Worm (Caenorhabditis elegans): ENCODE results near the gene C12D8.13.

C12D8.13 gene

DNA sequence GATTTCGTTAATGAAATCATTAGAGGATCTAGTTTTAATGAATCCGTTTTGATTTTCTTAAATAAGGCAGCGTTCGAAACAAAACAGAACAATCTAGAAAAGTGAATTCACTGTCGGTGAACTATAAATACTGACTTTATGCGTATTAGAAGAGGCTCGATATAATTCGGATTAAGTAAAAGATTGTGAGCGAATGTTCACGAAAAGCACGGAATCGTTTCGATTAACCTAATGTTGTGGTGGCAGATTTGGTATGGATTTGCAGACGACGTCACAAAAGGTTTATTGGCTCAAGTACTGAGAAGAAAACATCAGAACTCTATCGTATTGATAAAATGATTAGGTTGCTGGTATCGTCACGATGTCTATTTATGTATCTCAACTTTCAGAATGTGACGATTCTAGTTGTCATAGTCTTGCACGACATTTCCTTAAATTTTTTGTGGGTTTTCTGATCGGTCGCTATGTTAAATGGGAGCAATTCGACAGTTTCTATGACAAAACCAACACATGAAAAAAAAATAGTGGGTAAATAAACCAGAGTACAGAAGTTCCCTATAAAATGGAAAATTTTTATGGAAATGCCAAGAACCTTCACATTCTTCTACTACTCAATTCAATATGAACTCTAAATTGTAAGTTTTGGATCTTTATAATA is 8.8 kb upstream of the C12D8.13 start, which contains the start of the genes pyt-1 and fipr-7:
pyt-1 (minus strand) TSS at position 101 of the 658 bp plus-strand sequence.
fipr-7 (plus strand) TSS at position 608 of the 658 bp plus-strand sequence.
- TF ChIP-seq jun-1 (tag; optimal IDR thresholded peaks at IDR 0.05) (no peak), zag-1 (tag; optimal IDR thresholded peaks at IDR 0.05) (no peak), zip-11 (GFP tag; IDR thresholded peaks at IDR 0.05) (no peak), lim-7 (GFP tag; IDR thresholded peaks at IDR 0.05) (no peak), ceh-20 (GFP tag; IDR thresholded peaks at IDR 0.05) (no peak), ceh-62 (tag; optimal IDR thresholded peaks at IDR 0.05) (no peak), F37D6.2 (tag; optimal IDR thresholded peaks at IDR 0.05) (no peak)

DNA sequence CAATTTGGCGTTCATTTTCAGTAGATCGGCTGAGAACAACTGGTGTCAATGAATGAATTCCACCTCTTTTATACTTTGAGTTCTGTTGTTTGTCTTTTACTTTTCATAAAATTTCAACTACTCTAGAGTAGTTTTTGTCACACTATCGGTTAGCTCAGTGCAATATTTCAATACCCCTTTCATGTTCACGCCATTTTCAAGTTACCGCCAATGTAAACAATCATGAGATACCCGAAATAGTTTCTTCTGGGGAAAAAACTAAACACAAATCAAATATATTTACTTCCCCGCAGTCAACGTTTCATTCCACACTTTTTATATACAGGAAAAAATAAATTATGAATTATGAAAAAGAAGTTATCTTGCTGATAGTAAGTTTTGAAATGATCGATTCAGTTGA is 7.9 kb upstream of the C12D8.13 start, which contains the start of gene fipr-4:
fipr-4 (minus strand) TSS at position 101 of the 400 bp plus-strand sequence.
- TF ChIP-seq mdt-29 (GFP tag; IDR thresholded peaks at IDR 0.05) (no peak), F10B5.3 (tag; optimal IDR thresholded peaks at IDR 0.05) (no peak), mep-1 (tag; optimal IDR thresholded peaks at IDR 0.05) (no peak), spr-3 (GFP tag; optimal IDR thresholded peaks at IDR 0.05) (no peak), snpc-1.2 (GFP tag; IDR thresholded peaks at IDR 0.05) (no peak), cey-2 (tag; optimal IDR thresholded peaks at IDR 0.05; ENCODE audit: borderline replicate concordance, insufficient read depth) (no peak), nhr-102 (tag; optimal IDR thresholded peaks at IDR 0.05) (no peak)

DNA sequence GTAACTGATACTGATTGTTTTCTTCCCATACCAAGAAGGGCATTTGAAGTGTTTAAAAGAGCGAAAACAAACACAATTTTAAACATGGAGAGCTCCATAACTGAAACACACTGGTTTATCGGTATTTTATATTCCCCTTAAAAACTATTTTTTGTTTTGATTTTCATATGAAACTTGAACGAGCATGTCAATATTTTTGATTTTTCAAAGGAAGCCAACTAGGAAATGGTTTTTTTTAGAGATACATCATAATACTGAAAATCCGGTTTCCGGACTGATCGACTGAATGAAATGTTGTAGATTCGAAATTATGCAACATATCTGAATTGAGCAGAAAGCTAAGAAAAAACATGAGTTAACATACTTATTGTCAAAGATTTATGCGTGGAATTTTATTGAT is 6.8 kb upstream of the C12D8.13 start, which contains the start of gene ttr-19:
ttr-19 (minus strand) TSS at position 101 of the 400 bp plus-strand sequence.
- TF ChIP-seq lin-29 (GFP tag; IDR thresholded peaks at IDR 0.05), result no peak
- no peak for TF ChIP-seq skn-1 (tag; optimal IDR thresholded peaks at IDR 0.05)

DNA sequence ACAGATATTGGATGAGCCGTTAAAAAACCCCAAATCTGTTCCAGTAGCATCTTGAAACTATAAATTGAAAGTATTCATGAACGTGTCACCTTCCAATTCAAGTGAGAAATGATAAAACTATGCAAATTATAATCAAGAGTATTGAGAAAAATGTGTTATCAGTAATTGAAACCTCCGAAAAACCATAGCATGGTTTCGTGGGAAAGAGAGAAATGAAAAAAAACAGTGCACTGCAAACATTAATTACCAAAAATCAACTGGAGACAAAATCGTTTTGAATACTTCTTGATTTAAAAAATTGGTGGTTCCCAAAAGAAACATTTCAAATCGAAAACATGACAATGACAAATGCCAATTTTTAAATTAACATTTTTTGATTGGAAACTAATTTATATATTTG is 5.1 kb upstream of the C12D8.13 start, which contains the start of gene daf-36:
daf-36 (minus strand) TSS at position 101 of the 400 bp plus-strand sequence.
- TF ChIP-seq ceh-28 (tag; optimal IDR thresholded peaks at IDR 0.05), result no peak
- TF ChIP-seq nhr-28 (tag; optimal IDR thresholded peaks at IDR 0.05), result peak; percentile 39
- no peak for TF ChIP-seq zfp-3 (GFP tag; conservative IDR thresholded peaks at IDR 0.05)

DNA sequence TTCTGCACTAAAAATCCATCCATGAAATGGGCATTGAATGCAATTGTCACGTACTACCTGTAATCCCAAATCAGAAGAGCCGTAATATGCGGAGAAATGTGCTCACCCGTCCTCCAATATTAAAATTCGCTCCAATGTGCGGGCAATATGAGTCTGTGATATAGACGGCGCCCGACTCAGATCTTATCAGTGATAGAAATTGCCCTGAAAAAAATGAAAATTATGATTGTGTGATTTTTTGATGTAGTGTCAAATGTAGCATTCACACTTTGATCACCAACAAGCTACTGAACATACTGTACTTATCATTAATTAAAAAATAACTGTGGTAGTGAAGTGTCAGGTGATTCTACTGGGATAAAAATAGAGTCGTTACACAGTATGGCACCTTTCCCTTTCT is 4.1 kb upstream of the C12D8.13 start:
- peak; percentile 76 for TF ChIP-seq nhr-28 (tag; optimal IDR thresholded peaks at IDR 0.05)
- TF ChIP-seq cey-2 (tag; optimal IDR thresholded peaks at IDR 0.05; ENCODE audit: borderline replicate concordance, insufficient read depth), result no peak
- TF ChIP-seq pqm-1 (tag; optimal IDR thresholded peaks at IDR 0.05), result peak; percentile 73

DNA sequence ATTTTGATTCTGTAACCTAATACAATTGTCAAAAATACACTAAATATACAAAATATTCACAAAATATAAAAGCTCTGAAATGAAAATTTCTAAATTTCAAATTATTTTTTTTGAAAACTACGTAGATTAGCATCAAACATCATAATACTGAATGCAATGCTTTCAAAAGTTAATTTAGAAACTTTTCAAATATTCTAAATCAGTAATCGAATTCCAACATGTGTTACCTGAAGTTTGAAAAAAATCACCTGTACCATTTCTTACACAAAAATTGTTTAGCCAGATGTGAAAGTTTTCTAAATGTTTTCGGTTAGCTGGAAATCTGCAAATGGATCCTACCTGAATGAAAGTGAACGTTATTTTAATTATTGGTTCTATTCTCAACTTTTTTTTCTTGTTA is 1.5 kb upstream of the C12D8.13 start, which contains the start of gene C12D8.20:
C12D8.20 (plus strand) TSS at position 301 of the 400 bp plus-strand sequence.
- TF ChIP-seq Y75B8A.6 (GFP tag; IDR thresholded peaks at IDR 0.05), result no peak
- no peak for TF ChIP-seq ama-1 (optimal IDR thresholded peaks at IDR 0.05)
- TF ChIP-seq lin-38 (GFP tag; IDR thresholded peaks at IDR 0.05), result no peak
- TF ChIP-seq arid-1 (GFP tag; conservative IDR thresholded peaks at IDR 0.05), result no peak
- no peak for TF ChIP-seq dpl-1 (GFP tag; optimal IDR thresholded peaks at IDR 0.05)
- TF ChIP-seq lin-29 (GFP tag; IDR thresholded peaks at IDR 0.05), result no peak
- TF ChIP-seq nhr-25 (tag; optimal IDR thresholded peaks at IDR 0.05; ENCODE audit: borderline replicate concordance, insufficient read depth), result no peak
- no peak for TF ChIP-seq lir-3 (tag; optimal IDR thresholded peaks at IDR 0.05)
- no peak for TF ChIP-seq attf-4 (tag; optimal IDR thresholded peaks at IDR 0.05)
- TF ChIP-seq mdt-29 (GFP tag; IDR thresholded peaks at IDR 0.05), result no peak
- no peak for TF ChIP-seq F49E8.2 (tag; optimal IDR thresholded peaks at IDR 0.05; ENCODE audit: borderline replicate concordance)
